Worm (Caenorhabditis elegans) whole organism, midembryonic: ENCODE results near the gene cal-3.

Experiments used
- T22C8.4 ChIP-seq: fragments of 200-800 bp; sonication (Bioruptor generic); IDR thresholded peaks from 2 replicates; pipeline ENCODE4 v1.3.6; 2022; ENCODE audit warnings: missing genetic modification characterization, missing compliant biosample characterization
- cog-1 ChIP-seq: sonication (generic microtip); optimal IDR thresholded peaks from 2 replicates; lab custom pipeline; 2016; ENCODE audit warnings: missing genetic modification characterization, missing compliant biosample characterization
- flt-1 ChIP-seq: fragments of 200-800 bp; sonication (Bioruptor generic); IDR thresholded peaks from 2 replicates; pipeline ENCODE4 v1.3.6; 2022; ENCODE audit warnings: missing genetic modification characterization, missing compliant biosample characterization
- klf-2 ChIP-seq: fragments of 200-800 bp; sonication (Bioruptor generic); conservative IDR thresholded peaks from 2 replicates; pipeline ENCODE4 v1.3.6; 2022; ENCODE audit warnings: missing genetic modification reagents, missing genetic modification characterization, missing compliant biosample characterization
- med-1 ChIP-seq: sonication (generic microtip); optimal IDR thresholded peaks from 2 replicates; lab custom pipeline; 2017; ENCODE audit warnings: missing genetic modification characterization, mild to moderate bottlenecking, missing compliant biosample characterization, antibody characterized with exemption, missing genetic modification reagents; ENCODE audit not compliant: insufficient read depth
- ref-1 ChIP-seq: fragments of 200-800 bp; sonication (Bioruptor generic); conservative IDR thresholded peaks from 2 replicates; pipeline ENCODE4 v1.3.6; 2022; ENCODE audit warnings: missing genetic modification reagents, missing genetic modification characterization, missing compliant biosample characterization
- tab-1 ChIP-seq: fragments of 200-800 bp; sonication (Bioruptor generic); IDR thresholded peaks from 2 replicates; pipeline ENCODE4 v1.3.6; 2022; ENCODE audit warnings: missing genetic modification characterization, missing compliant biosample characterization
- ztf-23 ChIP-seq: fragments of 200-800 bp; sonication (Bioruptor generic); IDR thresholded peaks from 2 replicates; pipeline ENCODE4 v1.3.6; 2022; ENCODE audit warnings: missing genetic modification reagents, missing genetic modification characterization, missing compliant biosample characterization
- ztf-29 ChIP-seq: fragments of 200-800 bp; sonication (Bioruptor generic); IDR thresholded peaks from 2 replicates; pipeline ENCODE4 v1.3.6; 2022; ENCODE audit warnings: missing genetic modification reagents, missing genetic modification characterization, missing compliant biosample characterization

The cal-3 gene

ce11 chrIV:3835065-3835464, at the start of gene cal-3:
TSS of gene cal-3 (minus strand) at chrIV:3835165.
- TF ChIP-seq T22C8.4 (GFP tag; lab: Robert Waterston, UW) (no peak), cog-1 (no peak), ztf-29 (GFP tag; lab: Robert Waterston, UW) (no peak), ztf-23 (GFP tag; lab: Robert Waterston, UW) (no peak), med-1 (no peak), klf-2 (GFP tag; lab: Robert Waterston, UW) (no peak), tab-1 (GFP tag; lab: Robert Waterston, UW) (no peak), flt-1 (GFP tag; lab: Robert Waterston, UW) (no peak), ref-1 (GFP tag; lab: Robert Waterston, UW) (no peak)

- no peak for TF ChIP-seq ztf-29 (GFP tag; lab: Robert Waterston, UW)
- TF ChIP-seq flt-1 (GFP tag; lab: Robert Waterston, UW), result no peak
- no peak for TF ChIP-seq tab-1 (GFP tag; lab: Robert Waterston, UW)
- TF ChIP-seq cog-1, result no peak
- TF ChIP-seq T22C8.4 (GFP tag; lab: Robert Waterston, UW), result no peak
- TF ChIP-seq klf-2 (GFP tag; lab: Robert Waterston, UW), result no peak
- TF ChIP-seq med-1, result no peak
- no peak for TF ChIP-seq ztf-23 (GFP tag; lab: Robert Waterston, UW)
- no peak for TF ChIP-seq ref-1 (GFP tag; lab: Robert Waterston, UW)
Measured at ce11 chrIV:3881119-3881518, 46.2 kb upstream of the cal-3 start, which contains the start of the genes F37C4.8 and oac-23. TSS of gene F37C4.8 (minus strand) at chrIV:3881219. TSS of gene oac-23 (plus strand) at chrIV:3881441.

ce11 chrIV:3878283-3878938, 43.4 kb upstream of the cal-3 start, which contains the start of gene F37C4.6:
TSS of gene F37C4.6 (minus strand) at chrIV:3878333.
- no peak for TF ChIP-seq flt-1 (GFP tag; lab: Robert Waterston, UW)
- TF ChIP-seq ref-1 (GFP tag; lab: Robert Waterston, UW), result no peak

ce11 chrIV:3876955-3877354, 42.0 kb upstream of the cal-3 start:
- TF ChIP-seq med-1 (no peak), cog-1 (no peak), ref-1 (GFP tag; lab: Robert Waterston, UW) (no peak), ztf-23 (GFP tag; lab: Robert Waterston, UW) (no peak), flt-1 (GFP tag; lab: Robert Waterston, UW) (no peak), klf-2 (GFP tag; lab: Robert Waterston, UW) (no peak), tab-1 (GFP tag; lab: Robert Waterston, UW) (no peak), ztf-29 (GFP tag; lab: Robert Waterston, UW) (no peak), T22C8.4 (GFP tag; lab: Robert Waterston, UW) (no peak)

DNA sequence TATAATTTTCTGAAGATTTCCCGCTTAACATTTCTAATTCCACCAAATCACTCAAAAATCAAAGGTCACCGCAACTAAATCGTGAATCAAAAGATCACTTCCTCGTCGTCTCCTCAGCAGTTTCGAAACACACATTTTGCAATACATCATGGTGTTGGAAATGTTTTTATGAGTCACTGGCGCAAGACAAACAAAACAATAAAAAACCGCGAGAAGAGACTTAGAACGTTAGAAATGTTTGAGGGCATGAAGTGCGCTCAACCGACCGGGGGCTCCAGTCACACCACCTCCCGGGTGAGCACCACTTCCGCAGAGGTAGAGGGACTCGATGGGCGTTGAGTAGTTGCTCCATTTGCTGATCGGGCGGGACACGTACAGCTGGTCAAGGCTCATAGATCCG, 40.3 kb upstream of the cal-3 start:
- no peak for TF ChIP-seq cog-1
- TF ChIP-seq T22C8.4 (GFP tag; lab: Robert Waterston, UW), result no peak
- no peak for TF ChIP-seq ref-1 (GFP tag; lab: Robert Waterston, UW)
- TF ChIP-seq ztf-23 (GFP tag; lab: Robert Waterston, UW), result no peak
- TF ChIP-seq tab-1 (GFP tag; lab: Robert Waterston, UW), result no peak
- no peak for TF ChIP-seq flt-1 (GFP tag; lab: Robert Waterston, UW)

DNA sequence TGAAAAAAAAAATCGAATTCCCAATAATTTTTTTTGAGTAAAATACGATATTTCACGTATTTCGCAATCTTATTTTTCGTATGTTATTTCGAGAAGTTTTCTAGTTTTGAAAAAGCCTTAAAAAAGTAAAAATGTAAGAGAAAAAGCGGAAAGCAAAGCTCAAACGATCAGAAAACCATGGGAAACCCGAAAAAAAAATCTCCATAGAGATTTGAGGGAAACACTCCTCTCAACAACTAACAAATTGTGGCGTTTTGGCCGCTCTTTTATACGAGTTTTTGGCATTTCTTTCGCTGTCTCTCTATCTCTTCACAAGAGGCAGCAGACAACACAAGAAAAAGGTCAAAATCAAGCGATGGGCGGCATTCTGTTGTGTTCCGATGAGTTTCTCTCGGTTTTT, 39.5 kb upstream of the cal-3 start:
- TF ChIP-seq cog-1 (no peak), T22C8.4 (GFP tag; lab: Robert Waterston, UW) (no peak), flt-1 (GFP tag; lab: Robert Waterston, UW) (no peak), med-1 (no peak), ztf-23 (GFP tag; lab: Robert Waterston, UW) (no peak)

DNA sequence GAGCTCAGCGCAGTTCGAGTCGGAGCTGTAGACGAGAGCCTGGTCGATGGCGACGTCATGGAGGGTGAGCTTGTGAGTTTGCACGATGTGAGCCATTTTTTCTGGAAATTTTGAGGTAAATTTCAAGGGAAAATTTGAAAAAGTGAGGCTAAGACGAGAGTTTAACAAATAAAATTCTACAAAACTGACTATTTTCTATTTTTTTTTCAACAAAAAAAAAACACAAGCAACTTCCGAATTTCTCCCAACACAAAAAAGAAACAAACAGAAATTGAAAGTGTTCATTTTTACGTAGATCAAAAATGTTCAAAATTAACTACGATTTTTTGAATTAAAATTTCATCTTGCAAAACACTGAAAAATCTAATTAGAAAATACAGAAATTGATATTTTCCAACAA, 38.7 kb upstream of the cal-3 start, which contains the start of gene F37C4.5:
Gene F37C4.5, minus strand, starts transcription at position 101 of the 400 bp plus-strand sequence.
- TF ChIP-seq ztf-23 (GFP tag; lab: Robert Waterston, UW), result no peak
- TF ChIP-seq T22C8.4 (GFP tag; lab: Robert Waterston, UW), result no peak
- no peak for TF ChIP-seq tab-1 (GFP tag; lab: Robert Waterston, UW)
- TF ChIP-seq ref-1 (GFP tag; lab: Robert Waterston, UW), result no peak

- no peak for TF ChIP-seq flt-1 (GFP tag; lab: Robert Waterston, UW)
Measured at ce11 chrIV:3873195-3873594, 38.2 kb upstream of the cal-3 start.

- TF ChIP-seq flt-1 (GFP tag; lab: Robert Waterston, UW), result no peak
- no peak for TF ChIP-seq med-1
- TF ChIP-seq ref-1 (GFP tag; lab: Robert Waterston, UW), result no peak
- TF ChIP-seq tab-1 (GFP tag; lab: Robert Waterston, UW), result no peak
- TF ChIP-seq ztf-23 (GFP tag; lab: Robert Waterston, UW), result no peak
- TF ChIP-seq klf-2 (GFP tag; lab: Robert Waterston, UW), result no peak
- no peak for TF ChIP-seq T22C8.4 (GFP tag; lab: Robert Waterston, UW)
Measured at ce11 chrIV:3869875-3870274, 34.9 kb upstream of the cal-3 start.

DNA sequence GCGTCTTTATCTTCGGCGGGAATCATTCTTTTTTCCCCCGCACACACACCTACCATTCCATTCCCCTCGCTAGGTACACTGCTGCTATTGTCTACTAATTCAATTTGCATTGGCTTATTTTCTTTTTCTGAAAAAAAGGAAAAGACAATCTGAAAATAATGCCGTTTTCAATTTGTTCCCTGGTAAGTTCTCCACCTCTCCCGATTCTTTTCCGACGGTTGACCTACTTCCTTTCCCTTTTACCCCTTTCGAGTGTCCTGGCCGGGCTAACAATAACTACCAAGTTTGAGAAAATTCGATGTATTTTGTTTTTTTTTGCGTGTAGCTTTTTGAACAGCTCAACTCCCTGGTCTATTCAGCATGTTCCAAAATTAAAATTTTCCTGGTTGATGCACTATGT, 32.3 kb upstream of the cal-3 start, which contains the start of gene F37C4.4:
Gene F37C4.4, plus strand, starts transcription at position 58 of the 400 bp plus-strand sequence.
- no peak for TF ChIP-seq ztf-23 (GFP tag; lab: Robert Waterston, UW)
- TF ChIP-seq klf-2 (GFP tag; lab: Robert Waterston, UW), result no peak
- TF ChIP-seq cog-1, result no peak
- no peak for TF ChIP-seq med-1
- no peak for TF ChIP-seq flt-1 (GFP tag; lab: Robert Waterston, UW)
- TF ChIP-seq ref-1 (GFP tag; lab: Robert Waterston, UW), result no peak
- no peak for TF ChIP-seq tab-1 (GFP tag; lab: Robert Waterston, UW)
- no peak for TF ChIP-seq ztf-29 (GFP tag; lab: Robert Waterston, UW)
- no peak for TF ChIP-seq T22C8.4 (GFP tag; lab: Robert Waterston, UW)
